Fruit fly (Drosophila melanogaster): ENCODE data around the gene CG15211.

CG15211 gene

dm6 chrX:10825349-10826129 lies 53.2 kb downstream of the CG15211 start (continued):
- no peak for TF ChIP-seq ac (GFP tag; optimal IDR thresholded peaks at IDR 0.05)
- no peak for TF ChIP-seq CG7987 (GFP tag; optimal IDR thresholded peaks at IDR 0.05)
- no peak for TF ChIP-seq wek (GFP tag; optimal IDR thresholded peaks at IDR 0.05)
- TF ChIP-seq twi (tag; optimal IDR thresholded peaks at IDR 0.05) = no peak
- TF ChIP-seq sug (tag; optimal IDR thresholded peaks at IDR 0.05) = no peak
- peak in 1 of 2 experiments; percentile 20 for TF ChIP-seq Hr51 (GFP tag; optimal IDR thresholded peaks at IDR 0.05)
- no peak for TF ChIP-seq fd3F (GFP tag; optimal IDR thresholded peaks at IDR 0.05)
- peak; percentile 46 for TF ChIP-seq Abd-B (GFP tag; optimal IDR thresholded peaks at IDR 0.05)
- TF ChIP-seq CG10147 (GFP tag; optimal IDR thresholded peaks at IDR 0.05) = no peak
- TF ChIP-seq Atf-2 (GFP tag; optimal IDR thresholded peaks at IDR 0.05) = peak; percentile 27
- peak; percentile 36; the same call in 1 of the 3 replicates for TF ChIP-seq ase (GFP tag; IDR thresholded peaks at IDR 0.05)
- no peak for TF ChIP-seq sc (optimal IDR thresholded peaks at IDR 0.05)
- TF ChIP-seq sc (GFP tag; optimal IDR thresholded peaks at IDR 0.05) = peak; percentile 2
- peak; percentile 6 for TF ChIP-seq CG8944 (GFP tag; optimal IDR thresholded peaks at IDR 0.05)
- TF ChIP-seq HLH4C (GFP tag; IDR thresholded peaks at IDR 0.05; ENCODE audit: partially characterized antibody) = no peak
- peak; percentile 12 for TF ChIP-seq Myb (GFP tag; optimal IDR thresholded peaks at IDR 0.05)
- TF ChIP-seq Meics (GFP tag; optimal IDR thresholded peaks at IDR 0.05) = peak; percentile 7
- TF ChIP-seq pnt (GFP tag; optimal IDR thresholded peaks at IDR 0.05) = peak; percentile 54
- peak; percentile 67 for TF ChIP-seq Xrp1 (GFP tag; IDR thresholded peaks at IDR 0.05)
- TF ChIP-seq CG8478 (optimal IDR thresholded peaks at IDR 0.05) = no peak
- no peak for TF ChIP-seq Dip2 (GFP tag; IDR thresholded peaks at IDR 0.05)
- TF ChIP-seq Pdp1 (GFP tag; optimal IDR thresholded peaks at IDR 0.05) = peak; percentile 6 to 17
- no peak for TF ChIP-seq Hr39 (optimal IDR thresholded peaks at IDR 0.05)
- no peak for TF ChIP-seq Lpt (GFP tag; optimal IDR thresholded peaks at IDR 0.05)
- TF ChIP-seq gfzf (GFP tag; optimal IDR thresholded peaks at IDR 0.05) = no peak
- no peak for TF ChIP-seq CG9797 (GFP tag; optimal IDR thresholded peaks at IDR 0.05)
- TF ChIP-seq CG18011 (GFP tag; optimal IDR thresholded peaks at IDR 0.05) = no peak
- no peak for TF ChIP-seq CG11456 (GFP tag; IDR thresholded peaks at IDR 0.05)
- TF ChIP-seq CG10274 (GFP tag; optimal IDR thresholded peaks at IDR 0.05) = no peak
- TF ChIP-seq kay (GFP tag; optimal IDR thresholded peaks at IDR 0.05) = no peak
- TF ChIP-seq Scr (GFP tag; IDR thresholded peaks at IDR 0.05; ENCODE audit: partially characterized antibody) = no peak
- TF ChIP-seq dan (GFP tag; IDR thresholded peaks at IDR 0.05) = no peak
- no peak for TF ChIP-seq toy (GFP tag; IDR thresholded peaks at IDR 0.05)
- no peak for TF ChIP-seq CG9215 (GFP tag; IDR thresholded peaks at IDR 0.05)
- no peak for TF ChIP-seq crc (GFP tag; optimal IDR thresholded peaks at IDR 0.05)
- no peak for TF ChIP-seq CG4360 (GFP tag; IDR thresholded peaks at IDR 0.05)
- peak; percentile 30 for TF ChIP-seq CG13424 (tag; optimal IDR thresholded peaks at IDR 0.05)
- peak; percentile 6 for TF ChIP-seq Bdp1 (GFP tag; optimal IDR thresholded peaks at IDR 0.05)
- peak; percentile 29 for TF ChIP-seq CG30431 (GFP tag; optimal IDR thresholded peaks at IDR 0.05)
- no peak for TF ChIP-seq Tbp (GFP tag; optimal IDR thresholded peaks at IDR 0.05)
- TF ChIP-seq Opbp (GFP tag; IDR thresholded peaks at IDR 0.05; ENCODE audit: partially characterized antibody) = no peak
- TF ChIP-seq fu2 (GFP tag; optimal IDR thresholded peaks at IDR 0.05) = no peak
- no peak for TF ChIP-seq salm (tag; optimal IDR thresholded peaks at IDR 0.05)
- no peak for TF ChIP-seq NFAT (GFP tag; IDR thresholded peaks at IDR 0.05)
- TF ChIP-seq lbe (GFP tag; optimal IDR thresholded peaks at IDR 0.05) = no peak
- peak; percentile 33 for TF ChIP-seq CG1832 (GFP tag; optimal IDR thresholded peaks at IDR 0.05)
- peak; percentile 64 for TF ChIP-seq CG31441 (GFP tag; IDR thresholded peaks at IDR 0.05)
- TF ChIP-seq al (GFP tag; IDR thresholded peaks at IDR 0.05) = no peak
- TF ChIP-seq Ada2b (GFP tag; IDR thresholded peaks at IDR 0.05) = no peak
- no peak for TF ChIP-seq CG14860 (GFP tag; IDR thresholded peaks at IDR 0.05; ENCODE audit: partially characterized antibody)
- TF ChIP-seq C15 (GFP tag; IDR thresholded peaks at IDR 0.05) = no peak
